Worm (Caenorhabditis elegans) whole organism, L1 larva: Measurements from ENCODE around the gene swip-10.

Experiments
- C04F5.9 ChIP-seq: sonication (generic microtip); optimal IDR thresholded peaks from 2 replicates; lab custom pipeline; 2016; ENCODE audit warnings: missing genetic modification characterization, missing compliant biosample characterization
- C16A3.4 ChIP-seq: fragments of 150-350 bp; optimal IDR thresholded peaks from 2 replicates; lab custom pipeline; 2014; ENCODE audit warnings: missing biosample characterization, missing genetic modification characterization
- C34B4.2 ChIP-seq: sonication (generic microtip); optimal IDR thresholded peaks from 2 replicates; lab custom pipeline; 2017; ENCODE audit warnings: mild to moderate bottlenecking, missing genetic modification characterization, missing compliant biosample characterization
- ama-1 ChIP-seq: fragments of 150-350 bp; optimal IDR thresholded peaks from 2 replicates; lab custom pipeline; 2014
- ceh-63 ChIP-seq: fragments of 200-800 bp; sonication (Bioruptor generic); optimal IDR thresholded peaks from 2 replicates; lab custom pipeline; 2018; ENCODE audit warnings: mild to moderate bottlenecking, missing genetic modification characterization, missing compliant biosample characterization
- ceh-90 ChIP-seq: sonication (generic microtip); optimal IDR thresholded peaks from 2 replicates; lab custom pipeline; 2016; ENCODE audit warnings: missing genetic modification characterization, missing compliant biosample characterization
- dsc-1 ChIP-seq: sonication (generic microtip); optimal IDR thresholded peaks from 2 replicates; lab custom pipeline; 2016; ENCODE audit warnings: mild to moderate bottlenecking, missing genetic modification characterization, missing compliant biosample characterization
- elt-3 ChIP-seq, 6 experiments: fragments of 150-350 bp in 1 of 6; sonication (generic microtip); optimal IDR thresholded peaks; 2 replicates each; lab custom pipeline; 2017 to 2018; ENCODE audit warnings: missing biosample characterization in 6 of 6, missing genetic modification characterization in 6 of 6, inconsistent platforms in 1 of 6
- fkh-10 ChIP-seq: sonication (generic microtip); optimal IDR thresholded peaks from 2 replicates; lab custom pipeline; 2017; ENCODE audit warnings: missing biosample characterization, missing genetic modification reagents, missing genetic modification characterization
- fkh-8 ChIP-seq: sonication (generic microtip); optimal IDR thresholded peaks from 2 replicates; lab custom pipeline; 2016; ENCODE audit warnings: mild to moderate bottlenecking, missing genetic modification characterization, missing compliant biosample characterization
- hpl-2 ChIP-seq: fragments of 150-350 bp; optimal IDR thresholded peaks from 2 replicates; lab custom pipeline; 2014; ENCODE audit warnings: missing biosample characterization, missing genetic modification reagents, missing genetic modification characterization
- irx-1 ChIP-seq: sonication (generic microtip); optimal IDR thresholded peaks from 2 replicates; lab custom pipeline; 2016; ENCODE audit warnings: missing genetic modification characterization, missing compliant biosample characterization
- lin-13 ChIP-seq: fragments of 150-350 bp; optimal IDR thresholded peaks from 2 replicates; lab custom pipeline; 2014; ENCODE audit warnings: missing biosample characterization, missing genetic modification reagents, missing genetic modification characterization
- lin-14 ChIP-seq: fragments of 200-800 bp; sonication (Bioruptor generic); optimal IDR thresholded peaks from 2 replicates; lab custom pipeline; 2018; ENCODE audit warnings: mild to moderate bottlenecking, missing genetic modification characterization, moderate library complexity, missing compliant biosample characterization
- lin-35 ChIP-seq, 2 experiments: fragments of 150-350 bp; optimal IDR thresholded peaks; 2 replicates each; lab custom pipeline; 2014; ENCODE audit warnings: missing biosample characterization in 2 of 2, missing genetic modification characterization in 2 of 2, missing genetic modification reagents in 2 of 2
- lin-39 ChIP-seq: fragments of 150-350 bp; optimal IDR thresholded peaks from 2 replicates; lab custom pipeline; 2014; ENCODE audit warnings: missing biosample characterization, missing genetic modification reagents, missing genetic modification characterization
- lir-3 ChIP-seq: sonication (generic microtip); optimal IDR thresholded peaks from 2 replicates; lab custom pipeline; 2016; ENCODE audit warnings: mild to moderate bottlenecking, missing genetic modification characterization, moderate library complexity, missing compliant biosample characterization; ENCODE audit not compliant: poor library complexity
- lsy-2 ChIP-seq, 2 experiments: fragments of 150-350 bp; optimal IDR thresholded peaks; 2 replicates each; lab custom pipeline; 2014; ENCODE audit warnings: missing biosample characterization in 2 of 2, missing genetic modification characterization in 2 of 2
- mdl-1 ChIP-seq, 2 experiments: fragments of 150-350 bp; optimal IDR thresholded peaks; 2 replicates each; lab custom pipeline; 2014 to 2017; ENCODE audit warnings: missing biosample characterization in 2 of 2, missing genetic modification characterization in 2 of 2, inconsistent platforms in 1 of 2
- mef-2 ChIP-seq: fragments of 150-350 bp; optimal IDR thresholded peaks from 2 replicates; lab custom pipeline; 2014; ENCODE audit warnings: missing biosample characterization, missing genetic modification characterization
- mep-1 ChIP-seq: fragments of 150-350 bp; optimal IDR thresholded peaks from 2 replicates; lab custom pipeline; 2014; ENCODE audit warnings: missing biosample characterization, missing genetic modification characterization
- nhr-12 ChIP-seq: sonication (generic microtip); optimal IDR thresholded peaks from 2 replicates; lab custom pipeline; 2017; ENCODE audit warnings: missing biosample characterization, missing genetic modification characterization
- nhr-47 ChIP-seq: sonication (generic microtip); optimal IDR thresholded peaks from 2 replicates; lab custom pipeline; 2016; ENCODE audit warnings: mild to moderate bottlenecking, missing genetic modification characterization, moderate library complexity, missing compliant biosample characterization
- nhr-71 ChIP-seq: sonication (generic microtip); optimal IDR thresholded peaks from 2 replicates; lab custom pipeline; 2016; ENCODE audit warnings: mild to moderate bottlenecking, missing genetic modification characterization, moderate library complexity, missing compliant biosample characterization
- nhr-84 ChIP-seq: sonication (generic microtip); optimal IDR thresholded peaks from 2 replicates; lab custom pipeline; 2017; ENCODE audit warnings: missing biosample characterization, missing genetic modification characterization
- pag-3 ChIP-seq: sonication (generic microtip); optimal IDR thresholded peaks from 2 replicates; lab custom pipeline; 2017; ENCODE audit warnings: missing genetic modification characterization, mild to moderate bottlenecking, missing compliant biosample characterization, antibody characterized with exemption, borderline replicate concordance; ENCODE audit not compliant: insufficient read depth
- rnt-1 ChIP-seq: sonication (generic microtip); optimal IDR thresholded peaks from 2 replicates; lab custom pipeline; 2016; ENCODE audit warnings: mild to moderate bottlenecking, missing genetic modification characterization, moderate library complexity, missing compliant biosample characterization
- skn-1 ChIP-seq: fragments of 150-350 bp; optimal IDR thresholded peaks from 2 replicates; lab custom pipeline; 2014; ENCODE audit warnings: missing biosample characterization, missing genetic modification characterization
- sup-37 ChIP-seq: fragments of 200-800 bp; sonication (Bioruptor generic); optimal IDR thresholded peaks from 2 replicates; lab custom pipeline; 2018; ENCODE audit warnings: mild to moderate bottlenecking, missing genetic modification characterization, missing compliant biosample characterization
- swsn-7 ChIP-seq: sonication (generic microtip); optimal IDR thresholded peaks from 2 replicates; lab custom pipeline; 2016; ENCODE audit warnings: missing genetic modification characterization, missing compliant biosample characterization
- unc-30 ChIP-seq: sonication (generic microtip); optimal IDR thresholded peaks from 2 replicates; lab custom pipeline; 2017; ENCODE audit warnings: missing biosample characterization, missing genetic modification characterization
- unc-86 ChIP-seq: sonication (generic microtip); optimal IDR thresholded peaks from 2 replicates; lab custom pipeline; 2016; ENCODE audit warnings: missing genetic modification characterization, missing compliant biosample characterization
- zag-1 ChIP-seq: fragments of 150-350 bp; optimal IDR thresholded peaks from 2 replicates; lab custom pipeline; 2014; ENCODE audit warnings: missing biosample characterization, missing genetic modification characterization
- ztf-11 ChIP-seq, 2 experiments: sonication (generic microtip); optimal IDR thresholded peaks; 2 replicates each; lab custom pipeline; 2016 to 2017; ENCODE audit warnings: missing genetic modification characterization in 2 of 2, missing biosample characterization in 1 of 2, missing compliant biosample characterization in 1 of 2

swip-10 gene

ce11 chrX:2087716-2088115, 30.3 kb downstream of the swip-10 start:
- TF ChIP-seq swsn-7 (tag; lab: Kevin White, UChicago) (no peak), irx-1 (tag; lab: Kevin White, UChicago) (no peak), C34B4.2 (no peak), ceh-63 (GFP tag; lab: Kevin White, UChicago) (no peak), mdl-1 (tag; optimal IDR thresholded peaks at IDR 0.05; lab: Kevin White, UChicago) (no peak), rnt-1 (tag; lab: Kevin White, UChicago) (no peak), lir-3 (tag; lab: Kevin White, UChicago) (no peak), nhr-71 (tag; lab: Kevin White, UChicago) (no peak), nhr-84 (tag; lab: Kevin White, UChicago) (no peak), unc-30 (tag; lab: Kevin White, UChicago) (no peak), C16A3.4 (tag; lab: Kevin White, UChicago) (no peak), mep-1 (no peak), fkh-8 (tag; lab: Kevin White, UChicago) (no peak), zag-1 (tag; lab: Kevin White, UChicago) (no peak), mef-2 (tag; lab: Kevin White, UChicago) (no peak)

ce11 chrX:2085494-2085893, 32.6 kb downstream of the swip-10 start:
- no peak for TF ChIP-seq unc-86 (tag; lab: Kevin White, UChicago)
- no peak for TF ChIP-seq elt-3 (tag; optimal IDR thresholded peaks at IDR 0.05; lab: Kevin White, UChicago)
- peak; percentile 62 for TF ChIP-seq skn-1 (tag; lab: Kevin White, UChicago)

- TF ChIP-seq zag-1 (tag; lab: Kevin White, UChicago), result no peak
- no peak for TF ChIP-seq ceh-90
- no peak for TF ChIP-seq lin-13 (GFP tag; lab: Kevin White, UChicago)
These were observed 33.1 kb downstream of the swip-10 start, which contains the start of gene F49H12.2 for ce11 chrX:2084988-2085387. F49H12.2 (plus strand) TSS chrX:2085288.

- peak; percentile 39 for TF ChIP-seq dsc-1 (tag; lab: Kevin White, UChicago)
- TF ChIP-seq hpl-2 (GFP tag; lab: Kevin White, UChicago), result no peak
- no peak for TF ChIP-seq pag-3 (tag; lab: Kevin White, UChicago)
- TF ChIP-seq lin-14 (GFP tag; lab: Kevin White, UChicago), result peak; percentile 43
- TF ChIP-seq fkh-10, result no peak
- TF ChIP-seq nhr-47 (tag; lab: Kevin White, UChicago), result peak; percentile 28
- TF ChIP-seq mef-2 (tag; lab: Kevin White, UChicago), result no peak
- peak; percentile 45 for TF ChIP-seq nhr-71 (tag; lab: Kevin White, UChicago)
- TF ChIP-seq nhr-84 (tag; lab: Kevin White, UChicago), result no peak
- no peak for TF ChIP-seq lin-35 (GFP tag; optimal IDR thresholded peaks at IDR 0.05; lab: Kevin White, UChicago)
- no peak for TF ChIP-seq sup-37
- TF ChIP-seq unc-86 (tag; lab: Kevin White, UChicago), result peak; percentile 49
- peak; percentile 67 for TF ChIP-seq fkh-8 (tag; lab: Kevin White, UChicago)
- TF ChIP-seq nhr-12 (tag; lab: Kevin White, UChicago), result no peak
These were observed 34.0 kb downstream of the swip-10 start, which contains the start of gene F49H12.3 for ce11 chrX:2084019-2084418. F49H12.3 (plus strand) TSS chrX:2084375.

- no peak for TF ChIP-seq hpl-2 (GFP tag; lab: Kevin White, UChicago)
- TF ChIP-seq ama-1, result no peak
- TF ChIP-seq ztf-11 (tag; optimal IDR thresholded peaks at IDR 0.05; lab: Kevin White, UChicago), result no peak
- no peak for TF ChIP-seq lsy-2 (tag; optimal IDR thresholded peaks at IDR 0.05; lab: Kevin White, UChicago)
- no peak for TF ChIP-seq C04F5.9 (tag; lab: Kevin White, UChicago)
- peak; percentile 17 for TF ChIP-seq dsc-1 (tag; lab: Kevin White, UChicago)
- no peak for TF ChIP-seq lin-39
These were observed 38.5 kb downstream of the swip-10 start, which contains the start of gene F49H12.4 for ce11 chrX:2079536-2079935. F49H12.4 (plus strand) TSS chrX:2079836.
